Worm (Caenorhabditis elegans) whole organism, L1 larva: ENCODE results near the gene C44C1.1.

Source experiments
- C16A3.4 ChIP-seq: fragments of 150-350 bp; optimal IDR thresholded peaks from 2 replicates; lab custom pipeline; 2014; ENCODE audit warnings: missing biosample characterization, missing genetic modification characterization
- C34B4.2 ChIP-seq: sonication (generic microtip); optimal IDR thresholded peaks from 2 replicates; lab custom pipeline; 2017; ENCODE audit warnings: mild to moderate bottlenecking, missing genetic modification characterization, missing compliant biosample characterization
- ama-1 ChIP-seq: fragments of 150-350 bp; optimal IDR thresholded peaks from 2 replicates; lab custom pipeline; 2014
- blmp-1 ChIP-seq: fragments of 150-350 bp; optimal IDR thresholded peaks from 2 replicates; lab custom pipeline; 2014; ENCODE audit warnings: missing biosample characterization, missing genetic modification characterization
- ceh-82 ChIP-seq, 3 experiments: fragments of 150-350 bp in 1 of 3; sonication (generic microtip) in 2 of 3; optimal IDR thresholded peaks; 2 replicates each; lab custom pipeline; 2014 to 2017; ENCODE audit warnings: missing biosample characterization in 3 of 3, missing genetic modification characterization in 3 of 3
- dpl-1 ChIP-seq, 3 experiments: fragments of 150-350 bp in 2 of 3; sonication (generic microtip) in 1 of 3; optimal IDR thresholded peaks; 2 replicates each; lab custom pipeline; 2014 to 2017; ENCODE audit warnings: missing biosample characterization in 3 of 3, missing genetic modification characterization in 3 of 3, missing genetic modification reagents in 3 of 3
- dsc-1 ChIP-seq: sonication (generic microtip); optimal IDR thresholded peaks from 2 replicates; lab custom pipeline; 2016; ENCODE audit warnings: mild to moderate bottlenecking, missing genetic modification characterization, missing compliant biosample characterization
- efl-1 ChIP-seq, 4 experiments: fragments of 150-350 bp; optimal IDR thresholded peaks in 3 of 4; peaks in 1 of 4; 1 replicate in 1 of 4; 2 replicates in 3 of 4; lab custom pipeline; 2014; ENCODE audit warnings: missing biosample characterization in 2 of 4, missing genetic modification characterization in 2 of 4, missing genetic modification reagents in 2 of 4
- efl-3 ChIP-seq: fragments of 200-800 bp; sonication (Bioruptor generic); optimal IDR thresholded peaks from 2 replicates; lab custom pipeline; 2018; ENCODE audit warnings: mild to moderate bottlenecking, missing genetic modification characterization, missing compliant biosample characterization
- egl-13 ChIP-seq: sonication (generic microtip); optimal IDR thresholded peaks from 2 replicates; lab custom pipeline; 2016; ENCODE audit warnings: missing genotype, missing genetic modification reagents, missing genetic modification characterization, missing compliant biosample characterization
- elt-2 ChIP-seq: sonication (generic microtip); optimal IDR thresholded peaks from 2 replicates; lab custom pipeline; 2016; ENCODE audit warnings: missing genetic modification characterization, mild to moderate bottlenecking, inconsistent platforms, missing compliant biosample characterization, missing genetic modification reagents
- elt-3 ChIP-seq, 6 experiments: fragments of 150-350 bp in 1 of 6; sonication (generic microtip); optimal IDR thresholded peaks; 2 replicates each; lab custom pipeline; 2017 to 2018; ENCODE audit warnings: missing biosample characterization in 6 of 6, missing genetic modification characterization in 6 of 6, inconsistent platforms in 1 of 6
- fos-1 ChIP-seq: fragments of 150-350 bp; optimal IDR thresholded peaks from 2 replicates; lab custom pipeline; 2014; ENCODE audit warnings: missing biosample characterization, missing genetic modification characterization
- hlh-17 ChIP-seq: fragments of 200-800 bp; sonication (Bioruptor generic); optimal IDR thresholded peaks from 2 replicates; lab custom pipeline; 2018; ENCODE audit warnings: missing genetic modification characterization, mild to moderate bottlenecking, missing compliant biosample characterization, moderate library complexity, borderline replicate concordance
- isw-1 ChIP-seq: fragments of 200-800 bp; sonication (Bioruptor generic); IDR thresholded peaks from 2 replicates; pipeline ENCODE4 v1.3.6; 2022; ENCODE audit warnings: missing genetic modification characterization, missing compliant biosample characterization
- jun-1 ChIP-seq: fragments of 150-350 bp; optimal IDR thresholded peaks from 2 replicates; lab custom pipeline; 2014; ENCODE audit warnings: missing biosample characterization, missing genetic modification reagents, missing genetic modification characterization
- lin-14 ChIP-seq: fragments of 200-800 bp; sonication (Bioruptor generic); optimal IDR thresholded peaks from 2 replicates; lab custom pipeline; 2018; ENCODE audit warnings: mild to moderate bottlenecking, missing genetic modification characterization, moderate library complexity, missing compliant biosample characterization
- lin-15B ChIP-seq: fragments of 150-350 bp; sonication (generic microtip); optimal IDR thresholded peaks from 3 replicates; lab custom pipeline; 2014; ENCODE audit warnings: missing biosample characterization, missing genetic modification characterization
- lin-35 ChIP-seq, 2 experiments: fragments of 150-350 bp; optimal IDR thresholded peaks; 2 replicates each; lab custom pipeline; 2014; ENCODE audit warnings: missing biosample characterization in 2 of 2, missing genetic modification characterization in 2 of 2, missing genetic modification reagents in 2 of 2
- lir-3 ChIP-seq: sonication (generic microtip); optimal IDR thresholded peaks from 2 replicates; lab custom pipeline; 2016; ENCODE audit warnings: mild to moderate bottlenecking, missing genetic modification characterization, moderate library complexity, missing compliant biosample characterization; ENCODE audit not compliant: poor library complexity
- lsy-2 ChIP-seq, 2 experiments: fragments of 150-350 bp; optimal IDR thresholded peaks; 2 replicates each; lab custom pipeline; 2014; ENCODE audit warnings: missing biosample characterization in 2 of 2, missing genetic modification characterization in 2 of 2
- mdl-1 ChIP-seq, 2 experiments: fragments of 150-350 bp; optimal IDR thresholded peaks; 2 replicates each; lab custom pipeline; 2014 to 2017; ENCODE audit warnings: missing biosample characterization in 2 of 2, missing genetic modification characterization in 2 of 2, inconsistent platforms in 1 of 2
- mep-1 ChIP-seq: fragments of 150-350 bp; optimal IDR thresholded peaks from 2 replicates; lab custom pipeline; 2014; ENCODE audit warnings: missing biosample characterization, missing genetic modification characterization
- nhr-11 ChIP-seq: fragments of 150-350 bp; optimal IDR thresholded peaks from 2 replicates; lab custom pipeline; 2014; ENCODE audit warnings: missing biosample characterization, missing genetic modification characterization
- nhr-20 ChIP-seq: sonication (generic microtip); optimal IDR thresholded peaks from 2 replicates; lab custom pipeline; 2016; ENCODE audit warnings: mild to moderate bottlenecking, missing genetic modification characterization, missing compliant biosample characterization
- nhr-237 ChIP-seq: fragments of 150-350 bp; optimal IDR thresholded peaks from 2 replicates; lab custom pipeline; 2014; ENCODE audit warnings: missing biosample characterization, missing genetic modification characterization
- nhr-47 ChIP-seq: sonication (generic microtip); optimal IDR thresholded peaks from 2 replicates; lab custom pipeline; 2016; ENCODE audit warnings: mild to moderate bottlenecking, missing genetic modification characterization, moderate library complexity, missing compliant biosample characterization
- nhr-71 ChIP-seq: sonication (generic microtip); optimal IDR thresholded peaks from 2 replicates; lab custom pipeline; 2016; ENCODE audit warnings: mild to moderate bottlenecking, missing genetic modification characterization, moderate library complexity, missing compliant biosample characterization
- nhr-85 ChIP-seq: sonication (generic microtip); peaks from one replicate; lab custom pipeline; 2016; ENCODE audit warnings: missing genetic modification characterization, inconsistent platforms, missing compliant biosample characterization
- rnt-1 ChIP-seq: sonication (generic microtip); optimal IDR thresholded peaks from 2 replicates; lab custom pipeline; 2016; ENCODE audit warnings: mild to moderate bottlenecking, missing genetic modification characterization, moderate library complexity, missing compliant biosample characterization
- skn-1 ChIP-seq: fragments of 150-350 bp; optimal IDR thresholded peaks from 2 replicates; lab custom pipeline; 2014; ENCODE audit warnings: missing biosample characterization, missing genetic modification characterization
- snpc-4 ChIP-seq: fragments of 150-350 bp; optimal IDR thresholded peaks from 2 replicates; lab custom pipeline; 2014; ENCODE audit warnings: missing biosample characterization, missing genetic modification characterization
- snu-23 ChIP-seq: sonication (generic microtip); optimal IDR thresholded peaks from 2 replicates; lab custom pipeline; 2016; ENCODE audit warnings: missing genetic modification characterization, missing compliant biosample characterization
- sox-4 ChIP-seq: sonication (generic microtip); optimal IDR thresholded peaks from 2 replicates; lab custom pipeline; 2016; ENCODE audit warnings: missing genetic modification characterization, missing compliant biosample characterization
- swsn-7 ChIP-seq: sonication (generic microtip); optimal IDR thresholded peaks from 2 replicates; lab custom pipeline; 2016; ENCODE audit warnings: missing genetic modification characterization, missing compliant biosample characterization
- tbx-2 ChIP-seq: sonication (generic microtip); optimal IDR thresholded peaks from 2 replicates; lab custom pipeline; 2016; ENCODE audit warnings: missing genetic modification characterization, missing compliant biosample characterization
- unc-130 ChIP-seq: fragments of 150-350 bp; optimal IDR thresholded peaks from 2 replicates; lab custom pipeline; 2017; ENCODE audit warnings: missing biosample characterization, missing genetic modification characterization, inconsistent platforms
- unc-86 ChIP-seq: sonication (generic microtip); optimal IDR thresholded peaks from 2 replicates; lab custom pipeline; 2016; ENCODE audit warnings: missing genetic modification characterization, missing compliant biosample characterization
- vab-15 ChIP-seq: sonication (generic microtip); optimal IDR thresholded peaks from 2 replicates; lab custom pipeline; 2017; ENCODE audit warnings: missing genotype, mild to moderate bottlenecking, missing genetic modification characterization, missing compliant biosample characterization
- xbp-1 ChIP-seq: sonication (generic microtip); optimal IDR thresholded peaks from 2 replicates; lab custom pipeline; 2016; ENCODE audit warnings: missing genetic modification characterization, missing compliant biosample characterization
- zip-4 ChIP-seq: fragments of 200-800 bp; sonication (Bioruptor generic); optimal IDR thresholded peaks from 2 replicates; lab custom pipeline; 2018; ENCODE audit warnings: mild to moderate bottlenecking, missing genetic modification characterization, moderate library complexity, missing compliant biosample characterization

Gene C44C1.1

ce11 chrX:970072-970471 lies 10.5 kb upstream of the C44C1.1 start, which contains the start of gene C44C1.6:
C44C1.6 (minus strand) TSS chrX:970270.
- TF ChIP-seq lin-35 (GFP tag; optimal IDR thresholded peaks at IDR 0.05; lab: Kevin White, UChicago) (peak in 1 of 2 experiments; percentile 35), xbp-1 (tag; lab: Kevin White, UChicago) (no peak), jun-1 (no peak), dsc-1 (tag; lab: Kevin White, UChicago) (no peak), unc-130 (tag; lab: Kevin White, UChicago) (peak; percentile 79), nhr-85 (peak; percentile 47), snu-23 (GFP tag; lab: Kevin White, UChicago) (peak; percentile 29), fos-1 (no peak), nhr-20 (no peak), lsy-2 (tag; optimal IDR thresholded peaks at IDR 0.05; lab: Kevin White, UChicago) (peak in 1 of 2 experiments; percentile 5), blmp-1 (tag; lab: Kevin White, UChicago) (peak; percentile 63), elt-3 (tag; optimal IDR thresholded peaks at IDR 0.05; lab: Kevin White, UChicago) (peak in 1 of 6 experiments; percentile 88)

- TF ChIP-seq lir-3 (tag; lab: Kevin White, UChicago) = no peak
- no peak for TF ChIP-seq lin-15B
- TF ChIP-seq rnt-1 (tag; lab: Kevin White, UChicago) = peak; percentile 74
- TF ChIP-seq unc-86 (tag; lab: Kevin White, UChicago) = peak; percentile 14
- TF ChIP-seq nhr-85 = peak; percentile 62
- TF ChIP-seq ceh-82 (tag; optimal IDR thresholded peaks at IDR 0.05; lab: Kevin White, UChicago) = peak in 2 of 3 experiments; percentile 12 to 60
- TF ChIP-seq blmp-1 (tag; lab: Kevin White, UChicago) = no peak
- TF ChIP-seq mep-1 (tag; lab: Kevin White, UChicago) = peak; percentile 44
- TF ChIP-seq dpl-1 (GFP tag; optimal IDR thresholded peaks at IDR 0.05; lab: Kevin White, UChicago) = peak in 1 of 3 experiments; percentile 25
- no peak for TF ChIP-seq nhr-237 (tag; lab: Kevin White, UChicago)
- peak; percentile 57 for TF ChIP-seq dsc-1 (tag; lab: Kevin White, UChicago)
- no peak for TF ChIP-seq efl-3 (GFP tag; lab: Kevin White, UChicago)
- peak; percentile 42 for TF ChIP-seq nhr-71 (tag; lab: Kevin White, UChicago)
- TF ChIP-seq elt-2 (tag; lab: Kevin White, UChicago) = peak; percentile 8
- TF ChIP-seq swsn-7 (tag; lab: Kevin White, UChicago) = peak; percentile 38
- peak; percentile 70 for TF ChIP-seq lin-14 (GFP tag; lab: Kevin White, UChicago)
- TF ChIP-seq snu-23 (GFP tag; lab: Kevin White, UChicago) = peak; percentile 65
- peak; percentile 43 for TF ChIP-seq tbx-2 (tag; lab: Kevin White, UChicago)
- peak in 1 of 2 experiments; percentile 11 for TF ChIP-seq mdl-1 (tag; optimal IDR thresholded peaks at IDR 0.05; lab: Kevin White, UChicago)
- peak; percentile 34 for TF ChIP-seq nhr-47 (tag; lab: Kevin White, UChicago)
- TF ChIP-seq isw-1 = peak; percentile 11; the same call in 1 of the 2 replicates
- peak; percentile 14 to 36 for TF ChIP-seq lin-35 (GFP tag; optimal IDR thresholded peaks at IDR 0.05; lab: Kevin White, UChicago)
- TF ChIP-seq C34B4.2 = no peak
- TF ChIP-seq vab-15 = no peak
- TF ChIP-seq snpc-4 = no peak
- TF ChIP-seq C16A3.4 (tag; lab: Kevin White, UChicago) = peak; percentile 26
- peak; percentile 14 for TF ChIP-seq nhr-20
- peak; percentile 67 for TF ChIP-seq skn-1 (tag; lab: Kevin White, UChicago)
- TF ChIP-seq hlh-17 (GFP tag; lab: Kevin White, UChicago) = no peak
- TF ChIP-seq ama-1 (lab: Kevin White, UChicago) = no peak
- TF ChIP-seq efl-1 (optimal IDR thresholded peaks at IDR 0.05; lab: Kevin White, UChicago) = peak; percentile 3 to 6
- no peak for TF ChIP-seq efl-1 (GFP tag; optimal IDR thresholded peaks at IDR 0.05 in 1 of 2; lab: Kevin White, UChicago)
- TF ChIP-seq xbp-1 (tag; lab: Kevin White, UChicago) = peak; percentile 29
- peak; percentile 29 for TF ChIP-seq egl-13 (tag; lab: Kevin White, UChicago)
- no peak for TF ChIP-seq zip-4 (GFP tag; lab: Kevin White, UChicago)
- no peak for TF ChIP-seq nhr-11
- no peak for TF ChIP-seq sox-4 (tag; lab: Kevin White, UChicago)
- peak; percentile 24 to 56 for TF ChIP-seq lsy-2 (tag; optimal IDR thresholded peaks at IDR 0.05; lab: Kevin White, UChicago)
Observed at ce11 chrX:974499-975235, 5.9 kb upstream of the C44C1.1 start, which contains the start of gene vps-45. vps-45 (minus strand) TSS chrX:974848.
